Fruit fly (Drosophila melanogaster): Measurements from ENCODE around the gene Tob.
A peak's percentile ranks its signal among the peaks of the same experiment; 100 is the strongest.

Tob gene

DNA sequence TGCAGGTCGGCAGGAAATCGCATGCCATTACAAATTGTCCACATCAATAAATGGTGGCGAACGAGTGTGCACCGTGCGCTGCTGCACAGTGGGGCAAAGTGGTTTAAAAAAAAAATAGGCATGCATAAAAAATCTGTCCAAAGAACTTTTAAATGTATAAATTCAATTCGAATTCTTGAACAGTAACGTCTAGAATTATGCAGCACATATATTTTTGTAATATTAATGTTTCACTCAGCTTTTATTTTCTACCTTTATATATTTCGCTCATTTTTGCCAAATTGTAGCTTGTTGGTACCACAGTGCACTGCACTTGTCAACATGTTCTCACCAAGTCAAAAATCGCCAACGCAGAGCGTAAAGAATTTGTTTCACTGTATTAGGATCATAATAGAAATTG, 47.7 kb upstream of the Tob start (continued):
- TF ChIP-seq dsx (GFP tag; optimal IDR thresholded peaks at IDR 0.05; ENCODE audit: poor library complexity, severe bottlenecking) (no peak), esn (GFP tag; optimal IDR thresholded peaks at IDR 0.05) (peak; percentile 51), salr (GFP tag; optimal IDR thresholded peaks at IDR 0.05) (peak in 1 of 2 experiments; percentile 43), cyc (GFP tag; optimal IDR thresholded peaks at IDR 0.05) (peak; percentile 28), CG1621 (tag; optimal IDR thresholded peaks at IDR 0.05) (no peak), CG16779 (tag; optimal IDR thresholded peaks at IDR 0.05) (no peak), CG3919 (GFP tag; optimal IDR thresholded peaks at IDR 0.05) (peak; percentile 38), Sox14 (GFP tag; optimal IDR thresholded peaks at IDR 0.05) (peak; percentile 50), ss (GFP tag; optimal IDR thresholded peaks at IDR 0.05) (no peak), Sox15 (GFP tag; optimal IDR thresholded peaks at IDR 0.05) (no peak), CG11902 (GFP tag; optimal IDR thresholded peaks at IDR 0.05) (no peak), CG6854 (GFP tag; optimal IDR thresholded peaks at IDR 0.05) (no peak), Blimp-1 (GFP tag; optimal IDR thresholded peaks at IDR 0.05) (no peak), Ets21C (GFP tag; optimal IDR thresholded peaks at IDR 0.05) (peak; percentile 29), Hr4 (GFP tag; optimal IDR thresholded peaks at IDR 0.05) (peak; percentile 37), CG31627 (GFP tag; optimal IDR thresholded peaks at IDR 0.05) (peak; percentile 27), Sox102F (GFP tag; optimal IDR thresholded peaks at IDR 0.05) (peak; percentile 50), CG7368 (GFP tag; optimal IDR thresholded peaks at IDR 0.05) (no peak), CG6276 (GFP tag; optimal IDR thresholded peaks at IDR 0.05) (peak; percentile 29), Eip93F (GFP tag; optimal IDR thresholded peaks at IDR 0.05) (no peak), fd85E (GFP tag; optimal IDR thresholded peaks at IDR 0.05) (no peak), fkh (GFP tag; optimal IDR thresholded peaks at IDR 0.05) (no peak), dac (GFP tag; optimal IDR thresholded peaks at IDR 0.05) (no peak), topi (GFP tag; optimal IDR thresholded peaks at IDR 0.05) (peak; percentile 47), CG34406 (GFP tag; optimal IDR thresholded peaks at IDR 0.05) (peak; percentile 27)

DNA sequence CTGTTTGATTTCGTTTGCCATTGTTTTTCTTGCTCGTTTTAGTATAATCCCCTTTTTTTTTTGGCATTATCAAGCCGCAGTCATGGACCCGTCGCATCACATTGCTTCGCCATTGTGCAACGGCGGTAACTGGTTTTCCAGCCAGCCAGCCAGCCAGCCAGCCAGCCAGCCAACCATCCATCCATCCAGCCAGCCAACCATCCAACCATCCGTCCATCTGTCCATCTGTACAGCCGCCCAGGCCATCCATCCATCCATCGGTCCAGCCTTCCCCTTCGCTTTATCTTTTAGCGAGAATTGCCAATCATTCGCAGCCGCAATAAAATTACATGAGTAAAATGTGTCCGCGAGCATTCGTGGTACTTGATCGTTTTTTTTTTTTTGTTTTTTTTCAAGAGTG, 44.6 kb upstream of the Tob start:
- TF ChIP-seq pdm3 (GFP tag; optimal IDR thresholded peaks at IDR 0.05) (no peak), CG16779 (tag; optimal IDR thresholded peaks at IDR 0.05) (no peak), CG11902 (GFP tag; optimal IDR thresholded peaks at IDR 0.05) (no peak), OdsH (GFP tag; optimal IDR thresholded peaks at IDR 0.05) (no peak), CG6276 (GFP tag; optimal IDR thresholded peaks at IDR 0.05) (no peak), CG6163 (GFP tag; IDR thresholded peaks at IDR 0.05) (no peak), vri (GFP tag; optimal IDR thresholded peaks at IDR 0.05) (no peak), CG10669 (GFP tag; optimal IDR thresholded peaks at IDR 0.05) (no peak), achi (GFP tag; optimal IDR thresholded peaks at IDR 0.05) (no peak), Sox14 (GFP tag; optimal IDR thresholded peaks at IDR 0.05) (no peak), Eip93F (GFP tag; optimal IDR thresholded peaks at IDR 0.05) (no peak), CG11294 (GFP tag; IDR thresholded peaks at IDR 0.05) (no peak), lz (GFP tag; optimal IDR thresholded peaks at IDR 0.05) (no peak), CG8632 (GFP tag; optimal IDR thresholded peaks at IDR 0.05) (no peak), CG34406 (GFP tag; optimal IDR thresholded peaks at IDR 0.05) (no peak)

DNA sequence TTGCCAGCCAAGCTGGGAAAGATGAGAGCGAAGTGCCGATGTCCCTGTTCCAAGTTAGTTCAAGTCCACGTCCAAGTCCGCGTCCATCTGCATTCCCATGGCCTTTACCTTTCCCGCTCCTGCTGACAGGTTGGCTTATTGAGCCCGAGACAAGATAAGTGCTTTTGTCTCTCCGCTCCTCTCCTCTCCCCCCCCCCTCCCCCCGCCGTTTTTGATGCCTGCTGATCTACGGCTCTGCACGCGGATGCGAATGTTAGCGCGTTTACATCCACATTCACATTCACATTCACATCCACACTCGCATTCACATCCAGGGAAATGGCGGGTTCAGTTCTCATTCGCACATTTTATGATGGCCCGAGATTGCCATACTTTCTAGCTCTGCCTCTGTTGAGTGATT, 44.1 kb upstream of the Tob start:
- no peak for TF ChIP-seq Sox102F (GFP tag; optimal IDR thresholded peaks at IDR 0.05)
- TF ChIP-seq CG11902 (GFP tag; optimal IDR thresholded peaks at IDR 0.05) = no peak
- TF ChIP-seq Ets21C (GFP tag; optimal IDR thresholded peaks at IDR 0.05) = no peak
- no peak for TF ChIP-seq net (GFP tag; optimal IDR thresholded peaks at IDR 0.05)
- no peak for TF ChIP-seq CG16779 (tag; optimal IDR thresholded peaks at IDR 0.05)
- no peak for TF ChIP-seq Hr39 (GFP tag; optimal IDR thresholded peaks at IDR 0.05)
- no peak for TF ChIP-seq achi (GFP tag; optimal IDR thresholded peaks at IDR 0.05)
- no peak for TF ChIP-seq fkh (GFP tag; optimal IDR thresholded peaks at IDR 0.05)
- TF ChIP-seq CG4318 (GFP tag; optimal IDR thresholded peaks at IDR 0.05) = no peak
- TF ChIP-seq ss (GFP tag; optimal IDR thresholded peaks at IDR 0.05) = no peak
- TF ChIP-seq Eip75B (GFP tag; optimal IDR thresholded peaks at IDR 0.05) = no peak
- TF ChIP-seq spab (GFP tag; optimal IDR thresholded peaks at IDR 0.05) = no peak
- no peak for TF ChIP-seq Eip78C (GFP tag)
- no peak for TF ChIP-seq fd59A (GFP tag; optimal IDR thresholded peaks at IDR 0.05)
- no peak for TF ChIP-seq esn (GFP tag; optimal IDR thresholded peaks at IDR 0.05)
- TF ChIP-seq Hr38 (GFP tag; optimal IDR thresholded peaks at IDR 0.05) = no peak
- no peak for TF ChIP-seq svp (GFP tag)
- TF ChIP-seq Blimp-1 (GFP tag; optimal IDR thresholded peaks at IDR 0.05) = no peak

Measured in whole organism, prepupa.